Worm (Caenorhabditis elegans) whole organism, L4/young adult: ENCODE data around the gene srh-115.
"Not testable (repeated sequence)": the region's sequence is repeated elsewhere in the genome, so short reads cannot be mapped to it uniquely, and the experiment has no call there.

Source experiments
- W03F9.2 ChIP-seq: fragments of 150-350 bp; optimal IDR thresholded peaks from 2 replicates; lab custom pipeline; 2014; ENCODE audit warnings: missing biosample characterization, missing genetic modification characterization
- dao-5 ChIP-seq: sonication (generic microtip); optimal IDR thresholded peaks from 2 replicates; lab custom pipeline; 2016; ENCODE audit warnings: missing genotype, missing genetic modification characterization, moderate library complexity, missing compliant biosample characterization
- him-1 ChIP-seq: sonication (generic microtip); optimal IDR thresholded peaks from 2 replicates; lab custom pipeline; 2016; ENCODE audit warnings: missing genotype, missing genetic modification reagents, missing genetic modification characterization, missing compliant biosample characterization

srh-115 gene

DNA sequence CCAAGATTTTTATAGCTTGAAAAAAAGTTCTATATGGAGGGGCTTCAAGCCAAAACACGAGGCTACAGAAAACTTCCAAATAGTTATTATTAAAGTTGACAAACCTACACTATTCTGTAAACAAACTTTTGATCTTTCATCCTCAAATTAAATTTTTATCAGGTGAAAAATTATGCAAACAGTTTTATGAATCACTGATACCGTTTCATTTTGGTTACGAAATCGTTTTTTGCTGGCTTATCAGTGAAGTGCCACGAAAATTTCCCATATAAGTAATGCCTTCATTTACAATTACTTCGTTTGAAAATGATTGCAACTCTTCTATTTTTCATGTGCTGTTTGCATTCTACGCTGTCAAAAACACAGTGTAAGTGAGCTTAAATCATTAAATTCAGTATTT lies 16.8 kb upstream of the srh-115 start, which contains the start of gene T19C9.8:
Gene T19C9.8, plus strand, starts transcription at position 299 of the 400 bp plus-strand sequence.
- no peak for TF ChIP-seq W03F9.2

ce11 chrV:17240579-17241277 lies 14.8 kb upstream of the srh-115 start:
- TF ChIP-seq him-1 (tag; lab: Kevin White, UChicago) (no peak), W03F9.2 (no peak), dao-5 (no peak)

- TF ChIP-seq W03F9.2 (no peak), dao-5 (no peak), him-1 (tag; lab: Kevin White, UChicago) (no peak)
These were observed 14.3 kb upstream of the srh-115 start for ce11 chrV:17241278-17241661.

DNA sequence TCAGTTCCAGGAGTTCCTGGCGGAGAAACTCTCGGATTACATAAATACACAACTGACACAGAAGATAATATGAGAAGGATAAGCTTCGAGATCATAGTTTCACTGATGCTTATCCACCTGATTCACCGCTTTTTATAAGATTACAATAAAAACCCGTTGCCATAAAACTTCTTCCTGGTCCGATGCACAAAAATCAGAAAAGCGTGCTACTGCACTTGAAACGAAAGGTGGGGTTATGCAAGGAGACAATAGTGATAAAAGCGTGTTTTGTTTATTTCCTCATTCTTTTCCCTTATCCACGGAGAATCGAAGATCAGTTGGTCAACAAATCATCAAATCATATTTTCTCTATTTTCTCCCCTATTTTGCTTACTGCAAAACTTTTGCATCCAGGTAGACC lies 13.0 kb upstream of the srh-115 start, which contains the start of gene Y68A4B.3:
Gene Y68A4B.3, minus strand, starts transcription at position 101 of the 400 bp plus-strand sequence.
- no peak for TF ChIP-seq him-1 (tag; lab: Kevin White, UChicago)
- no peak for TF ChIP-seq dao-5
- TF ChIP-seq W03F9.2, result no peak

DNA sequence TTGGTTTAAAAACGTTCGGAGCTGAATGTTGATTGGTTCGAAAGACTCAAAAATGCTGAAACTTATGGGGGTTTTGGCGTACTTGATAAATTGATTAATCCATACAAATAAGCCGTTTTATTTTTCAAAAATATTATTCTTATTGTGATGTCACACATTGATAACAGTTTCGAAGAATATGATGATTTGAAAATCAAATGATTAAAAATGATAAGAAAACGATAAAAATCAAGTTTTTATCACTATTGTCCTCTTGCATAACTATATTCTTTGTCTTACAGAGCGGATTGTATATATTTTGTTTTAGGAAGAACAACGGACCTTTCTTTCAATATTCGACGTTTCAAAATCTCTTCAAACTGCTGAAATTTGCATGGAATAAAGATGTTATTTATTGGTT lies 12.5 kb upstream of the srh-115 start:
- TF ChIP-seq dao-5 (no peak), him-1 (tag; lab: Kevin White, UChicago) (no peak), W03F9.2 (no peak)

DNA sequence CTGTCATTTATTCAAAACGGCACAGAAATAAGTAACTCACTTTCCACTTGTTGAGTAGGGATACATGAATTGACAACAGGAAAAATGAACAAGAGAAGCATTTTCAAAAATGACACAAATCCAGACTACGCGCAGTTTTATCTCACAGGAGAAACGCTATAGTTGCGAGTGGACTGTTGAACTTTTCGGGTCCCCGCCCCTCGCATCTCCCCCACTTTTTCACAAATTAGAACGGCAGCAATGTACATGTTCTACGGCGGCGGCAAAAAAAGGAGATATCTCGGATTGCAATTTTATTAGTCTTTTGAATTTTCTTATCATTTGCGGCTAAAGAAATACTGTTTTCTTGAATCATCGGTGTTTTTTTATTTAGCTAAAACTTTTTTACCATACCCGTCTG lies 10.1 kb upstream of the srh-115 start, which contains the start of gene clec-242:
Gene clec-242, minus strand, starts transcription at position 101 of the 400 bp plus-strand sequence.
- TF ChIP-seq W03F9.2, result no peak
- no peak for TF ChIP-seq him-1 (tag; lab: Kevin White, UChicago)
- no peak for TF ChIP-seq dao-5

DNA sequence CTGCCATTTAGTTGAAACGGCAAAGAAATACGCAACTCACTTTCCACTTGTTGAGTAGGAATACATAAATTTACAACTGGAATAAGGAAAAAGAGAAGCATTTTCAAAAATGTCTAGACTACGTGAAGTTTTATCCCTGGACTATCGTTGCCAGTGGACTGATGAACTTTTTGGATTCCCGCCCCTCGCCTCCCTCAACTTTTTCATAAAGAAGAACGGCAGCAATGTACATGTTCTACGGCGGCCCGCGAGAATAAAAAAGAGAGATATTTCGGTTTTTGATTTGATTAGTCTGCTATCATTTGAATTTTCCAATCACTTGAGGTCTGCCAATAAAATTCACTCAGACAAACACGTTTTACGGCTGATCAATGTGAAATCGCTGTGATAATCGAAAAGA lies 6.6 kb upstream of the srh-115 start, which contains the start of gene clec-243:
Gene clec-243, minus strand, starts transcription at position 101 of the 400 bp plus-strand sequence.
- TF ChIP-seq W03F9.2, result no peak
- no peak for TF ChIP-seq dao-5
- no peak for TF ChIP-seq him-1 (tag; lab: Kevin White, UChicago)

- no peak for TF ChIP-seq dao-5
- TF ChIP-seq W03F9.2, result no peak
- TF ChIP-seq him-1 (tag; lab: Kevin White, UChicago), result no peak
These were observed 4.1 kb upstream of the srh-115 start, which contains the start of gene Y61B8A.6 for ce11 chrV:17251364-17251961. TSS of gene Y61B8A.6 (plus strand) at chrV:17251911.

- not testable (repeated sequence) for TF ChIP-seq him-1 (tag; lab: Kevin White, UChicago); W03F9.2; dao-5
These were observed 526 bp upstream of the srh-115 start, which contains the start of gene srh-116 for ce11 chrV:17255028-17255427. TSS of gene srh-116 (minus strand) at chrV:17255128.

DNA sequence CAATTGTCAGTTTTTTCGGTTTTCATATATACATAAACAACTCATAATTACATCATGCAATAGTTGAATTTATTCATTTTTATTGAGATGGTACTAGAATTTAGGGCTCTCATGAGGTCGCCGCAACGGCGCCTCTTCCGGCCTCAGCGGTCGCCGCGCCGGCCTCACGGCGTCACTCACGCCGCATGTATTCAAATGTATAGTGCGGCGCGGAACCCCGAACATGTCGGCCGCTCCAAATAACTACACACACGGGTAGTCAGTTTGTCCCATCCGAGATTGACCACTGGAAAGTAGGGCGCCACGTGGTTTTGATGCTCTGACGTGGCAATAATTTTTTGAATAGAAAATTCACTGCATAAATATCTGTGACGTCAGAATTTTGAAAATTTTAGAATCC lies 2.1 kb downstream of the srh-115 start:
- TF ChIP-seq him-1 (tag; lab: Kevin White, UChicago), result no peak
- no peak for TF ChIP-seq dao-5
- no peak for TF ChIP-seq W03F9.2

- TF ChIP-seq dao-5, result no peak
- no peak for TF ChIP-seq him-1 (tag; lab: Kevin White, UChicago)
- TF ChIP-seq W03F9.2, result no peak
These were observed 2.7 kb downstream of the srh-115 start for ce11 chrV:17258244-17258643.

DNA sequence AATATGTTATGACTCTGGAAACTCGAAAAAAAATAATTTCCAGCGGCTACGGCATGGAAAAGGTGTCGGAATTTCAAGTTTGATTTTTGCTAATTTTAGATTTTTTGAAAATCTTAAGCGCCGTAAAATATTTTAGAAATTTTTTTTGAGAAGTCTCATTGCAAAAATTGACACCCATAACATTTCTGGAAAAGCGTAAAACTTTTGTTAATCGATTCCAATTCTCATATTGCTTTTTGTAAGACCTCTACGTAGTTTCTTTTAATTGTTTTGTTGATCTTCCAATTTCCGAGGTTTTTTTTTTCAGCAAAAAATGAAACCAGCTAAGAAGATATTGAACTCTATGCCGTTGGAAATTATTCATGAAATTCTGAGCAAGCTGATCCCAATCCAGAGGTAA lies 3.3 kb downstream of the srh-115 start, which contains the start of gene fbxa-85:
Gene fbxa-85, plus strand, starts transcription at position 301 of the 400 bp plus-strand sequence.
- TF ChIP-seq dao-5, result no peak
- TF ChIP-seq W03F9.2, result no peak
- no peak for TF ChIP-seq him-1 (tag; lab: Kevin White, UChicago)

DNA sequence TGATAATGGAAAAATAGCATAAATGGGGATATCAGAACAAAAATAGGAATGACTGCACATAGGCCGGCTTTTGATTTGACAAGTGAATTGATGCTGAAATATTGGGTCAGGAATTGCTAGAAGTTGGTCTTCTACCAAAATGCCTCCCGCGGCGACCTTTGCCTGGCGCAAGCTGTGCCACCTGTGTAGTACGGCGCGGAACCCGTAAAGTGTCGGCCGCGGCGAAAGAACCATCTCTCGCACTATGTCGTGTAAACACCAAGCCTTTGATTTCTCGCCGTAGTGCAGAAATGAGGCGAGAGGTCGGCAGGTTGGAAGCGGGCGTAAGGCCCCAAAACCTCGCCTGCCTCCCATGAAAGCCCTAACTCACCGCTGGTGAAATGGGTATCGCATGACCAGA lies 5.8 kb downstream of the srh-115 start:
- no peak for TF ChIP-seq him-1 (tag; lab: Kevin White, UChicago)
- no peak for TF ChIP-seq dao-5
- no peak for TF ChIP-seq W03F9.2

DNA sequence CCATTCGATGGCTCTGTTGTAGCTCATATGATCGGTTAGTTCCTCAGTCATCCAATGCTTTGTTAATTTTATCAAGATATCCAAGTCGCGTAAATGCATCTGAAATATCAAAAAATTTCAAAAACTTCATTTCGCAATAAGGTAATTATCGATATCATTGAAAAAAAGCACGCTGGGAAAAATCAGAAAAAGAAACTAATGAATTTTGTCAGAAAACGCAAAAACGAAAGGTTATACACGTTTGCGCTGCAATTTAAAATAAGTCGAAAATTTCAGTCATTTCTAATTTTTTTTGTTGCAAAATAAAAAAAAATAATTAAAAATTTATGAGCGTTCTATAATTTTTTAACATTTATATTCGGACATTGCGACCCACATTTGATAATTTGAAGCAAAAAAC lies 9.3 kb downstream of the srh-115 start, which contains the start of gene K10G4.3:
Gene K10G4.3, minus strand, starts transcription at position 101 of the 400 bp plus-strand sequence.
- not testable (repeated sequence) for TF ChIP-seq him-1 (tag; lab: Kevin White, UChicago); W03F9.2; dao-5

DNA sequence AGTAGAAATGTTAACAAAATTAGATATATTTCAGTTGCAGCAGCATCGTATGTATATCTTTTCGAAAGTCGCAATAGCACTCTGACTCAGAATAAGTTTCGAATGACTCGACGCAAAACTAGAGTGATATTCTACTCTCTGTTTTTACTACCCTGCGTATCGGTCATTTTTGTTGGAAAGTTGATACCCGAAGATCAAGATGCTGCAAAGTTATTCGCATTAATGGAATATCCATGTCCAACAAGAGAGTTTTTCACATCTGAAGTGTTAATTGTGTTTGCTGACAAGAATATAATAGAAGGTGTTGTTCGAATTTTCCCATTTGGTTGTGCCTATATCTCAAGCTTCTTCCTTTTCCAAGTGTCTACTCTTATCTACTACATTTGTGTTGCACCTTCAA lies 16.6 kb downstream of the srh-115 start:
- no peak for TF ChIP-seq dao-5
- no peak for TF ChIP-seq him-1 (tag; lab: Kevin White, UChicago)
- no peak for TF ChIP-seq W03F9.2
